Fruit fly (Drosophila melanogaster) whole organism, wandering third instar larva: ENCODE measurements around the gene Nf-YA.

Source experiments
- CG32264 ChIP-seq: fragments of 200-800 bp; sonication (Bioruptor generic); optimal IDR thresholded peaks from 2 replicates; lab custom pipeline; 2016; ENCODE audit warnings: missing biosample characterization, missing genetic modification characterization
- CrebA ChIP-seq: fragments of 200-800 bp; sonication (Bioruptor generic); optimal IDR thresholded peaks from 2 replicates; lab custom pipeline; 2016; ENCODE audit warnings: missing biosample characterization, mild to moderate bottlenecking, missing genetic modification characterization, borderline replicate concordance
- HLH106 ChIP-seq: fragments of 200-800 bp; optimal IDR thresholded peaks from 3 replicates; lab custom pipeline; 2019; ENCODE audit warnings: missing biosample characterization, mild to moderate bottlenecking, missing genetic modification characterization, moderate library complexity
- Hnf4 ChIP-seq: fragments of 200-800 bp; sonication (Bioruptor generic); optimal IDR thresholded peaks from 2 replicates; lab custom pipeline; 2016; ENCODE audit warnings: missing biosample characterization, mild to moderate bottlenecking, missing genetic modification characterization
- Myc ChIP-seq: fragments of >200 bp; optimal IDR thresholded peaks from 2 replicates; lab custom pipeline; 2017
- OdsH ChIP-seq: fragments of 200-800 bp; sonication (Bioruptor generic); optimal IDR thresholded peaks from 2 replicates; lab custom pipeline; 2016; ENCODE audit warnings: missing biosample characterization, mild to moderate bottlenecking, missing genetic modification characterization
- h ChIP-seq: fragments of 200-800 bp; sonication (Bioruptor generic); optimal IDR thresholded peaks from 3 replicates; lab custom pipeline; 2016; ENCODE audit warnings: missing biosample characterization, mild to moderate bottlenecking, missing genetic modification characterization
- jim ChIP-seq: fragments of 175-275, 200-325 bp; sonication (Bioruptor generic); optimal IDR thresholded peaks from 2 replicates; lab custom pipeline; 2016; ENCODE audit warnings: missing biosample characterization, mild to moderate bottlenecking, missing genetic modification characterization
- lola ChIP-seq: fragments of >200 bp; optimal IDR thresholded peaks from 2 replicates; lab custom pipeline; 2017; ENCODE audit warnings: missing biosample characterization, missing genetic modification characterization
- pan ChIP-seq: fragments of >200 bp; optimal IDR thresholded peaks from 2 replicates; lab custom pipeline; 2017
- psq ChIP-seq: fragments of 200-800 bp; sonication (Bioruptor generic); optimal IDR thresholded peaks from 3 replicates; lab custom pipeline; 2017; ENCODE audit warnings: missing biosample characterization, mild to moderate bottlenecking, missing genetic modification characterization, moderate library complexity

dm6 chr3L:9489133-9489532 is 47.1 kb upstream of the Nf-YA start, which contains the start of gene CG32036:
- TF ChIP-seq HLH106 (tag; lab: Kevin White, UChicago) (no peak), lola (GFP tag; lab: Kevin White, UChicago) (no peak), psq (GFP tag; lab: Kevin White, UChicago) (no peak), OdsH (no peak), CG32264 (GFP tag; lab: Kevin White, UChicago) (no peak), Hnf4 (no peak), pan (lab: Kevin White, UChicago) (no peak), h (GFP tag; lab: Kevin White, UChicago) (no peak), jim (GFP tag; lab: Kevin White, UChicago) (no peak), Myc (lab: Kevin White, UChicago) (no peak), CrebA (no peak)
